Worm (Caenorhabditis elegans) whole organism, L2 larva: ENCODE results near the gene F53F4.7.

Experiments used
- C34F6.9 ChIP-seq: fragments of 150-350 bp; optimal IDR thresholded peaks from 2 replicates; lab custom pipeline; 2014; ENCODE audit warnings: missing biosample characterization, missing genetic modification characterization
- F13H6.1 ChIP-seq: sonication (generic microtip); optimal IDR thresholded peaks from 2 replicates; lab custom pipeline; 2016; ENCODE audit warnings: missing genetic modification characterization, missing compliant biosample characterization
- Y55F3AM.14 ChIP-seq: fragments of 200-800 bp; sonication (Bioruptor generic); optimal IDR thresholded peaks from 2 replicates; lab custom pipeline; 2018; ENCODE audit warnings: mild to moderate bottlenecking, missing genetic modification characterization, missing compliant biosample characterization
- alr-1 ChIP-seq: fragments of 150-350 bp; optimal IDR thresholded peaks from 2 replicates; lab custom pipeline; 2014; ENCODE audit warnings: missing biosample characterization, missing genetic modification characterization
- ama-1 ChIP-seq: fragments of 150-350 bp; optimal IDR thresholded peaks from 2 replicates; lab custom pipeline; 2018; ENCODE audit warnings: inconsistent platforms
- blmp-1 ChIP-seq: sonication (generic microtip); optimal IDR thresholded peaks from 2 replicates; lab custom pipeline; 2017; ENCODE audit warnings: missing genetic modification characterization, mild to moderate bottlenecking, missing compliant biosample characterization, antibody characterized with exemption, moderate library complexity; ENCODE audit not compliant: insufficient read depth
- ceh-16 ChIP-seq: fragments of 150-350 bp; optimal IDR thresholded peaks from 2 replicates; lab custom pipeline; 2014; ENCODE audit warnings: missing biosample characterization, missing genetic modification characterization
- ceh-82 ChIP-seq: fragments of 150-350 bp; optimal IDR thresholded peaks from 2 replicates; lab custom pipeline; 2014; ENCODE audit warnings: missing biosample characterization, missing genetic modification characterization
- crh-2 ChIP-seq: sonication (generic microtip); optimal IDR thresholded peaks from 2 replicates; lab custom pipeline; 2017; ENCODE audit warnings: missing biosample characterization, missing genetic modification characterization
- dmd-4 ChIP-seq: sonication (generic microtip); optimal IDR thresholded peaks from 2 replicates; lab custom pipeline; 2017; ENCODE audit warnings: missing biosample characterization, missing genetic modification characterization
- elt-3 ChIP-seq: sonication (generic microtip); optimal IDR thresholded peaks from 2 replicates; lab custom pipeline; 2017; ENCODE audit warnings: missing biosample characterization, missing genetic modification characterization
- lin-11 ChIP-seq: fragments of 150-350 bp; sonication (generic microtip); optimal IDR thresholded peaks from 2 replicates; lab custom pipeline; 2014; ENCODE audit warnings: missing biosample characterization, missing genetic modification characterization, inconsistent platforms, mixed read lengths
- lin-39 ChIP-seq: fragments of 150-350 bp; optimal IDR thresholded peaks from 2 replicates; lab custom pipeline; 2014; ENCODE audit warnings: missing biosample characterization, missing genetic modification reagents, missing genetic modification characterization
- lsy-2 ChIP-seq, 2 experiments: fragments of 150-350 bp in 1 of 2; sonication (generic microtip) in 1 of 2; optimal IDR thresholded peaks; 2 replicates each; lab custom pipeline; 2014 to 2017; ENCODE audit warnings: missing biosample characterization in 2 of 2, missing genetic modification characterization in 2 of 2
- mdl-1 ChIP-seq, 2 experiments: fragments of 150-350 bp in 1 of 2; sonication (generic microtip) in 1 of 2; optimal IDR thresholded peaks; 2 replicates each; lab custom pipeline; 2017; ENCODE audit warnings: missing biosample characterization in 2 of 2, missing genetic modification characterization in 2 of 2
- nhr-11 ChIP-seq: fragments of 150-350 bp; optimal IDR thresholded peaks from 2 replicates; lab custom pipeline; 2014; ENCODE audit warnings: missing biosample characterization, missing genetic modification characterization
- nhr-12 ChIP-seq: fragments of 150-350 bp; optimal IDR thresholded peaks from 2 replicates; lab custom pipeline; 2014; ENCODE audit warnings: missing biosample characterization, missing genetic modification characterization
- nhr-129 ChIP-seq: fragments of 150-350 bp; optimal IDR thresholded peaks from 2 replicates; lab custom pipeline; 2014; ENCODE audit warnings: missing biosample characterization, missing genetic modification characterization
- nhr-21 ChIP-seq: fragments of 150-350 bp; optimal IDR thresholded peaks from 2 replicates; lab custom pipeline; 2014; ENCODE audit warnings: missing biosample characterization, missing genetic modification characterization
- nhr-23 ChIP-seq: fragments of 150-350 bp; optimal IDR thresholded peaks from 2 replicates; lab custom pipeline; 2014; ENCODE audit warnings: missing biosample characterization, missing genetic modification reagents, missing genetic modification characterization
- nhr-25 ChIP-seq: fragments of 150-350 bp; sonication (generic microtip); optimal IDR thresholded peaks from 3 replicates; lab custom pipeline; 2014; ENCODE audit warnings: missing biosample characterization, missing genetic modification characterization
- skn-1 ChIP-seq: sonication (generic microtip); optimal IDR thresholded peaks from 2 replicates; lab custom pipeline; 2017; ENCODE audit warnings: missing biosample characterization, missing genetic modification characterization
- sma-3 ChIP-seq: sonication (generic microtip); optimal IDR thresholded peaks from 2 replicates; lab custom pipeline; 2016; ENCODE audit warnings: missing genetic modification reagents, missing genetic modification characterization, missing compliant biosample characterization
- sma-9 ChIP-seq, 2 experiments: fragments of 150-350 bp in 1 of 2; sonication (generic microtip) in 1 of 2; optimal IDR thresholded peaks; 2 replicates each; lab custom pipeline; 2014 to 2016; ENCODE audit warnings: missing genetic modification characterization in 2 of 2, mild to moderate bottlenecking in 1 of 2, missing biosample characterization in 1 of 2, missing compliant biosample characterization in 1 of 2, missing genetic modification reagents in 1 of 2, moderate library complexity in 1 of 2
- snpc-4 ChIP-seq: fragments of 150-350 bp; optimal IDR thresholded peaks from 2 replicates; lab custom pipeline; 2014; ENCODE audit warnings: missing biosample characterization, missing genetic modification characterization
- unc-39 ChIP-seq: fragments of 150-350 bp; optimal IDR thresholded peaks from 2 replicates; lab custom pipeline; 2014; ENCODE audit warnings: missing biosample characterization, missing genetic modification characterization
- unc-55 ChIP-seq: fragments of 150-350 bp; sonication (generic microtip); optimal IDR thresholded peaks from 3 replicates; lab custom pipeline; 2014; ENCODE audit warnings: missing biosample characterization, missing genetic modification reagents, missing genetic modification characterization
- unc-62 ChIP-seq: fragments of 150-350 bp; optimal IDR thresholded peaks from 2 replicates; lab custom pipeline; 2014; ENCODE audit warnings: missing biosample characterization, missing genetic modification reagents, missing genetic modification characterization
- zag-1 ChIP-seq: fragments of 150-350 bp; optimal IDR thresholded peaks from 2 replicates; lab custom pipeline; 2014; ENCODE audit warnings: missing biosample characterization, missing genetic modification characterization
- ztf-1 ChIP-seq: fragments of 200-800 bp; sonication (Bioruptor generic); conservative IDR thresholded peaks from 2 replicates; pipeline ENCODE4 v1.3.6; 2022; ENCODE audit warnings: missing genetic modification characterization, missing compliant biosample characterization
- ztf-4 ChIP-seq: fragments of 150-350 bp; optimal IDR thresholded peaks from 2 replicates; lab custom pipeline; 2014; ENCODE audit warnings: missing biosample characterization, missing genetic modification characterization

F53F4.7 gene

ce11 chrV:13619752-13620151 is 6.0 kb upstream of the F53F4.7 start, which contains the start of gene srd-11:
srd-11 (minus strand) TSS chrV:13619852.
- no peak for TF ChIP-seq lsy-2 (tag; optimal IDR thresholded peaks at IDR 0.05; lab: Kevin White, UChicago)

DNA sequence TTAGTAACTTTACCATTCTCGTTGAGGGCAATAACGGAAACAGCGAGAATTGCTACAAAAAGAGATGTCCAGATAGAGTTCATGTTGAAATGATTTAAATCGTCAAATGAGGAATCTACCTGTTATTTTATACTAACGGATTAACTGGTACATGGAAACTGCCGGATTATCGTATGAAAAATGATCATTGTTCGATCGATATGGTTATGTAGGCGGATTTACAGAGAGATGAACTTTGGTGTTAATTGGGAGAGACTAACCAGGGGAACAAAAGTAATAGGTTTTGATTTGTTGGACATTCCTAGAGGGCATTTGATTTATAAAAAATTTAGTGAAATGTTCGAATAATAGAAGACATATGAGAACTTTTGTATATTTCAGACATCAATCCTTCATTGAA is 2.0 kb downstream of the F53F4.7 start, which contains the start of gene spig-9:
TSS of gene spig-9 (minus strand) at position 101 of the 400 bp plus-strand sequence.
- TF ChIP-seq C34F6.9 (no peak), unc-62 (no peak), nhr-21 (no peak), elt-3 (no peak), skn-1 (tag; lab: Kevin White, UChicago) (no peak), lin-39 (tag; lab: Kevin White, UChicago) (no peak), nhr-129 (tag; lab: Kevin White, UChicago) (no peak), nhr-11 (tag; lab: Kevin White, UChicago) (no peak), dmd-4 (tag; lab: Kevin White, UChicago) (no peak), nhr-23 (no peak), sma-9 (GFP tag; optimal IDR thresholded peaks at IDR 0.05; lab: Kevin White, UChicago) (no peak), sma-9 (tag; optimal IDR thresholded peaks at IDR 0.05; lab: Kevin White, UChicago) (no peak), crh-2 (tag; lab: Kevin White, UChicago) (no peak), ztf-1 (GFP tag; lab: Robert Waterston, UW) (no peak)

- TF ChIP-seq nhr-21 (peak; percentile 20), sma-9 (GFP tag; optimal IDR thresholded peaks at IDR 0.05; lab: Kevin White, UChicago) (no peak), sma-9 (tag; optimal IDR thresholded peaks at IDR 0.05; lab: Kevin White, UChicago) (no peak)
- TF ChIP-seq, all 48 proteins: peak for 1
Observed at ce11 chrV:13609806-13610205, 4.0 kb downstream of the F53F4.7 start.

- TF ChIP-seq ztf-4 (no peak), sma-3 (GFP tag; lab: Kevin White, UChicago) (peak; percentile 60), unc-55 (no peak), alr-1 (tag; lab: Kevin White, UChicago) (no peak), snpc-4 (no peak), crh-2 (tag; lab: Kevin White, UChicago) (peak; percentile 15), nhr-25 (peak; percentile 36), ama-1 (lab: Kevin White, UChicago) (no peak), blmp-1 (tag; lab: Kevin White, UChicago) (peak; percentile 90), nhr-129 (tag; lab: Kevin White, UChicago) (no peak), nhr-12 (tag; lab: Kevin White, UChicago) (no peak), unc-39 (no peak), lin-39 (tag; lab: Kevin White, UChicago) (no peak), mdl-1 (tag; optimal IDR thresholded peaks at IDR 0.05; lab: Kevin White, UChicago) (no peak), sma-9 (GFP tag; optimal IDR thresholded peaks at IDR 0.05; lab: Kevin White, UChicago) (peak; percentile 44), sma-9 (tag; optimal IDR thresholded peaks at IDR 0.05; lab: Kevin White, UChicago) (no peak), F13H6.1 (no peak)
Observed at ce11 chrV:13608486-13608885, 5.3 kb downstream of the F53F4.7 start.

DNA sequence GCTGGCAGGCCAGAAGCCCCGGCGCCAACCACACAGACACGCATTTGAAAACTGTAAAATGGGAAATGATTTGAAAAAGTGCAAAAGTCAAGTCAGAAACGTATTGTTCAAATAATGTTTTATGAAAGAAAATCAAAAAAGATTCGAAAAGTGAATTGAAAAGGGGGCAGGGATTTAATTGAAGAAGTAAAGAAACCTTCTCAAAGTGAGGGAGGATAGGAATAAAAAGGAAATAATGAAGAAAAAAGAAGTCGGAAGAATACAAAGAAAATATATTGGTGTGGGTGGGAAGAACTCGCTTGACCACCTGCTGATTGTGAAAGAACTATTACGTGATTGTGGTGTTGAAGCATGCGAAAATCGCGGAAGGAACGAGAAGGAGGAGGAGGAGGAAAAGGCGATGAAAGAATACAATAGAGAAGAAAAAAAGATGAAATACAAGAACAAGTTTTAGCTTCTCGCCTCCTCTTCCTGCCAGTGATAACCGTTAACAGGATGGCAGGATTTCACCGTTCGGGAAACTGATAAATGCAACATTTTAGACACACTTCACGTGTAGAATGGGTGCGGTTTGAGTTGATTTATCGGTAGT is 7.0 kb downstream of the F53F4.7 start, which contains the start of gene fmo-4:
TSS of gene fmo-4 (minus strand) at position 51 of the 592 bp plus-strand sequence.
- TF ChIP-seq Y55F3AM.14 (peak; percentile 33), alr-1 (tag; lab: Kevin White, UChicago) (no peak), nhr-25 (peak; percentile 9), lin-11 (tag; lab: Kevin White, UChicago) (no peak), unc-55 (no peak), nhr-21 (peak; percentile 71)

- no peak for TF ChIP-seq ceh-82 (tag; lab: Kevin White, UChicago)
- TF ChIP-seq lin-39 (tag; lab: Kevin White, UChicago), result no peak
- no peak for TF ChIP-seq zag-1
- no peak for TF ChIP-seq nhr-23
- TF ChIP-seq ceh-16 (tag; lab: Kevin White, UChicago), result no peak
Observed at ce11 chrV:13600882-13601281, 12.9 kb downstream of the F53F4.7 start, which contains the start of gene rdy-2. rdy-2 (minus strand) TSS chrV:13600982.
